Fruit fly (Drosophila melanogaster) whole organism, embryonic: Measurements from ENCODE around the gene CG9270.

ENCODE experiments used
- Atf-2 ChIP-seq: fragments of 200-800 bp; sonication (Bioruptor generic); optimal IDR thresholded peaks from 2 replicates; lab custom pipeline; 2016; ENCODE audit warnings: missing biosample characterization, missing genetic modification characterization
- CG10959 ChIP-seq: fragments of 200-800 bp; sonication (Bioruptor generic); IDR thresholded peaks from 2 replicates; pipeline ENCODE4 v1.3.6; 2022; ENCODE audit warnings: missing biosample characterization, missing genetic modification characterization
- CG11398 ChIP-seq: fragments of 200-800 bp; sonication (Bioruptor generic); optimal IDR thresholded peaks from 2 replicates; lab custom pipeline; 2016; ENCODE audit warnings: missing biosample characterization, missing genetic modification characterization
- CG11456 ChIP-seq: fragments of 200-800 bp; sonication (Bioruptor generic); IDR thresholded peaks from 3 replicates; pipeline ENCODE4 v1.3.6; 2022; ENCODE audit warnings: missing biosample characterization, missing genetic modification characterization
- CG11723 ChIP-seq: fragments of 200-800 bp; sonication (Bioruptor generic); optimal IDR thresholded peaks from 2 replicates; lab custom pipeline; 2017; ENCODE audit warnings: missing biosample characterization, mild to moderate bottlenecking, missing genetic modification characterization
- CG1602 ChIP-seq: fragments of 200-800 bp; sonication (Bioruptor generic); optimal IDR thresholded peaks from 3 replicates; lab custom pipeline; 2016; ENCODE audit warnings: missing biosample characterization, missing genetic modification characterization
- CG17186 ChIP-seq: fragments of 200-800 bp; sonication (Bioruptor generic); optimal IDR thresholded peaks from 3 replicates; lab custom pipeline; 2017; ENCODE audit warnings: missing biosample characterization, missing genetic modification reagents, missing genetic modification characterization
- CG17328 ChIP-seq: fragments of 200-800 bp; sonication (Bioruptor generic); IDR thresholded peaks from 2 replicates; pipeline ENCODE4 v1.3.6; 2022; ENCODE audit warnings: missing biosample characterization, missing genetic modification characterization
- CG17359 ChIP-seq: fragments of 200-800 bp; sonication (Bioruptor generic); optimal IDR thresholded peaks from 3 replicates; lab custom pipeline; 2018; ENCODE audit warnings: missing biosample characterization, mild to moderate bottlenecking, missing genetic modification characterization, moderate library complexity
- CG17385 ChIP-seq: fragments of 200-800 bp; sonication (Bioruptor generic); optimal IDR thresholded peaks from 3 replicates; lab custom pipeline; 2018; ENCODE audit warnings: missing biosample characterization, mild to moderate bottlenecking, missing genetic modification characterization
- CG1792 ChIP-seq: fragments of 200-800 bp; sonication (Bioruptor generic); optimal IDR thresholded peaks from 2 replicates; lab custom pipeline; 2016; ENCODE audit warnings: missing biosample characterization, missing genetic modification characterization
- CG18262 ChIP-seq: fragments of 200-800 bp; optimal IDR thresholded peaks from 3 replicates; lab custom pipeline; 2019; ENCODE audit warnings: missing biosample characterization, mild to moderate bottlenecking, missing genetic modification characterization, moderate library complexity
- CG3065 ChIP-seq: fragments of 200-800 bp; sonication (Bioruptor generic); optimal IDR thresholded peaks from 2 replicates; lab custom pipeline; 2016; ENCODE audit warnings: missing biosample characterization, missing genetic modification characterization
- CG31365 ChIP-seq: fragments of 200-800 bp; sonication (Bioruptor generic); optimal IDR thresholded peaks from 2 replicates; lab custom pipeline; 2018; ENCODE audit warnings: missing biosample characterization, mild to moderate bottlenecking, missing genetic modification characterization
- CG5245 ChIP-seq: fragments of 200-800 bp; sonication (Bioruptor generic); optimal IDR thresholded peaks from 3 replicates; lab custom pipeline; 2016; ENCODE audit warnings: missing biosample characterization, missing genetic modification characterization
- CG8281 ChIP-seq: fragments of 200-800 bp; sonication (Bioruptor generic); optimal IDR thresholded peaks from 2 replicates; lab custom pipeline; 2018; ENCODE audit warnings: missing biosample characterization, mild to moderate bottlenecking, missing genetic modification characterization, moderate library complexity
- CG8290 ChIP-seq, 3 experiments: fragments of 200-800 bp; sonication (Bioruptor generic); optimal IDR thresholded peaks; 2 replicates each; lab custom pipeline; 2016 to 2019; ENCODE audit warnings: missing biosample characterization in 3 of 3, missing genetic modification characterization in 3 of 3, mild to moderate bottlenecking in 2 of 3, moderate library complexity in 1 of 3
- CG8359 ChIP-seq: fragments of 200-800 bp; sonication (Bioruptor generic); optimal IDR thresholded peaks from 2 replicates; lab custom pipeline; 2017; ENCODE audit warnings: missing biosample characterization, mild to moderate bottlenecking, missing genetic modification characterization, borderline replicate concordance
- CHES-1-like ChIP-seq: fragments of 200-800 bp; sonication (Bioruptor generic); optimal IDR thresholded peaks from 2 replicates; lab custom pipeline; 2016; ENCODE audit warnings: missing biosample characterization, missing genetic modification characterization
- Dbx ChIP-seq: fragments of 200-800 bp; sonication (Bioruptor generic); IDR thresholded peaks from 3 replicates; pipeline ENCODE4 v1.3.6; 2022; ENCODE audit warnings: missing biosample characterization, missing genetic modification characterization
- Dref ChIP-seq: fragments of 200-800 bp; sonication (Bioruptor generic); IDR thresholded peaks from 2 replicates; pipeline ENCODE4 v1.3.6; 2022; ENCODE audit warnings: missing biosample characterization, missing genetic modification characterization
- E2f1 ChIP-seq: fragments of 200-800 bp; sonication (Bioruptor generic); IDR thresholded peaks from 2 replicates; pipeline ENCODE4 v1.3.6; 2022; ENCODE audit warnings: missing biosample characterization, missing genetic modification characterization
- ERR ChIP-seq: fragments of 200-800 bp; sonication (Bioruptor generic); optimal IDR thresholded peaks from 2 replicates; lab custom pipeline; 2016; ENCODE audit warnings: missing biosample characterization, missing genetic modification characterization
- Fer1 ChIP-seq: fragments of 200-800 bp; sonication (Bioruptor generic); optimal IDR thresholded peaks from 2 replicates; lab custom pipeline; 2017; ENCODE audit warnings: missing biosample characterization, mild to moderate bottlenecking, missing genetic modification characterization
- Gug ChIP-seq: fragments of 200-800 bp; sonication (Bioruptor generic); IDR thresholded peaks from 4 replicates; pipeline ENCODE4 v1.3.6; 2022; ENCODE audit warnings: missing biosample characterization, missing genetic modification characterization
- HmgZ ChIP-seq: fragments of 200-800 bp; sonication (Bioruptor generic); optimal IDR thresholded peaks from 2 replicates; lab custom pipeline; 2018; ENCODE audit warnings: missing biosample characterization, mild to moderate bottlenecking, missing genetic modification characterization
- Hr78 ChIP-seq, 2 experiments: fragments of 200-800 bp in 1 of 2; fragments of >200 bp in 1 of 2; sonication (Bioruptor generic) in 1 of 2; optimal IDR thresholded peaks; 2 replicates each; lab custom pipeline; 2017 to 2019; ENCODE audit warnings: missing biosample characterization in 2 of 2, missing genetic modification characterization in 2 of 2, mild to moderate bottlenecking in 1 of 2, moderate library complexity in 1 of 2
- Hsf ChIP-seq: fragments of 200-800 bp; sonication (Bioruptor generic); optimal IDR thresholded peaks from 3 replicates; lab custom pipeline; 2016; ENCODE audit warnings: missing biosample characterization, missing genetic modification characterization
- Myb ChIP-seq: fragments of 200-800 bp; sonication (Bioruptor generic); optimal IDR thresholded peaks from 2 replicates; lab custom pipeline; 2016; ENCODE audit warnings: missing biosample characterization, missing genetic modification characterization
- Nf-YC ChIP-seq: fragments of 200-800 bp; optimal IDR thresholded peaks from 3 replicates; lab custom pipeline; 2019; ENCODE audit warnings: missing biosample characterization, mild to moderate bottlenecking, missing genetic modification characterization, moderate library complexity
- Opbp ChIP-seq: fragments of 200-800 bp; sonication (Bioruptor generic); IDR thresholded peaks from 3 replicates; pipeline ENCODE4 v1.3.6; 2022; ENCODE audit warnings: missing biosample characterization, missing genetic modification characterization; ENCODE audit not compliant: partially characterized antibody
- Side ChIP-seq: fragments of 200-800 bp; sonication (Bioruptor generic); optimal IDR thresholded peaks from 2 replicates; lab custom pipeline; 2016; ENCODE audit warnings: missing biosample characterization, missing genetic modification characterization
- Taf1 ChIP-seq: fragments of 200-800 bp; sonication (Bioruptor generic); IDR thresholded peaks from 2 replicates; pipeline ENCODE4 v1.3.6; 2022; ENCODE audit warnings: missing biosample characterization, missing genetic modification characterization
- ab ChIP-seq: fragments of 200-800 bp; sonication (Bioruptor generic); optimal IDR thresholded peaks from 2 replicates; lab custom pipeline; 2016; ENCODE audit warnings: missing biosample characterization, missing genetic modification characterization
- ac ChIP-seq: fragments of 200-800 bp; sonication (Bioruptor generic); optimal IDR thresholded peaks from 3 replicates; lab custom pipeline; 2017; ENCODE audit warnings: missing biosample characterization, mild to moderate bottlenecking, missing genetic modification characterization
- az2 ChIP-seq: fragments of 200-800 bp; sonication (Bioruptor generic); optimal IDR thresholded peaks from 3 replicates; lab custom pipeline; 2016; ENCODE audit warnings: missing biosample characterization, missing genetic modification characterization
- bcd ChIP-seq: fragments of 200-800 bp; sonication (Bioruptor generic); optimal IDR thresholded peaks from 2 replicates; lab custom pipeline; 2017; ENCODE audit warnings: missing biosample characterization, mild to moderate bottlenecking, missing genetic modification characterization
- btn ChIP-seq: fragments of 200-800 bp; sonication (Bioruptor generic); optimal IDR thresholded peaks from 2 replicates; lab custom pipeline; 2016; ENCODE audit warnings: missing biosample characterization, missing genetic modification characterization
- disco-r ChIP-seq: fragments of 200-800 bp; sonication (Bioruptor generic); optimal IDR thresholded peaks from 2 replicates; lab custom pipeline; 2016; ENCODE audit warnings: missing biosample characterization, missing genetic modification characterization
- emc ChIP-seq: fragments of 200-800 bp; sonication (Bioruptor generic); optimal IDR thresholded peaks from 2 replicates; lab custom pipeline; 2016; ENCODE audit warnings: missing biosample characterization, missing genetic modification characterization
- eyg ChIP-seq: fragments of 200-800 bp; sonication (Bioruptor generic); optimal IDR thresholded peaks from 3 replicates; lab custom pipeline; 2016; ENCODE audit warnings: missing biosample characterization, missing genetic modification characterization
- h ChIP-seq: fragments of >200 bp; optimal IDR thresholded peaks from 2 replicates; lab custom pipeline; 2017
- maf-S ChIP-seq: fragments of 200-800 bp; sonication (Bioruptor generic); optimal IDR thresholded peaks from 2 replicates; lab custom pipeline; 2016; ENCODE audit warnings: missing biosample characterization, missing genetic modification characterization
- nerfin-1 ChIP-seq: fragments of 200-800 bp; sonication (Bioruptor generic); optimal IDR thresholded peaks from 3 replicates; lab custom pipeline; 2019; ENCODE audit warnings: missing biosample characterization, mild to moderate bottlenecking, missing genetic modification characterization, moderate library complexity
- rib ChIP-seq: fragments of 200-800 bp; sonication (Bioruptor generic); IDR thresholded peaks from 2 replicates; pipeline ENCODE4 v1.3.6; 2022; ENCODE audit warnings: missing biosample characterization, missing genetic modification characterization
- salm ChIP-seq: fragments of 200-800 bp; sonication (Bioruptor generic); optimal IDR thresholded peaks from 2 replicates; lab custom pipeline; 2018; ENCODE audit warnings: missing biosample characterization, mild to moderate bottlenecking, missing genetic modification characterization
- slou ChIP-seq: fragments of 200-800 bp; sonication (Bioruptor generic); optimal IDR thresholded peaks from 3 replicates; lab custom pipeline; 2016; ENCODE audit warnings: missing biosample characterization, missing genetic modification characterization
- sob ChIP-seq: fragments of 200-800 bp; sonication (Bioruptor generic); IDR thresholded peaks from 2 replicates; pipeline ENCODE4 v1.3.6; 2022; ENCODE audit warnings: missing biosample characterization, missing genetic modification characterization
- toy ChIP-seq: fragments of 200-800 bp; sonication (Bioruptor generic); IDR thresholded peaks from 2 replicates; pipeline ENCODE4 v1.3.6; 2022; ENCODE audit warnings: missing biosample characterization, missing genetic modification characterization
- vnd ChIP-seq: fragments of 200-800 bp; sonication (Bioruptor generic); IDR thresholded peaks from 3 replicates; pipeline ENCODE4 v1.3.6; 2022; ENCODE audit warnings: missing biosample characterization, missing genetic modification characterization; ENCODE audit not compliant: partially characterized antibody
- wdn ChIP-seq: fragments of 200-800 bp; sonication (Bioruptor generic); IDR thresholded peaks from 2 replicates; pipeline ENCODE4 v1.3.6; 2022; ENCODE audit warnings: missing biosample characterization, missing genetic modification characterization

Gene CG9270

dm6 chr2L:20918056-20918674 is 15.7 kb downstream of the CG9270 start (continued):
- TF ChIP-seq HmgZ (tag; lab: Kevin White, UChicago) = peak; percentile 76
- TF ChIP-seq disco-r = peak; percentile 70
- TF ChIP-seq ac (GFP tag; lab: Kevin White, UChicago) = peak; percentile 32
- no peak for TF ChIP-seq Opbp
- TF ChIP-seq Gug (GFP tag; lab: Robert Waterston, UW) = no peak
- TF ChIP-seq eyg (GFP tag; lab: Kevin White, UChicago) = peak; percentile 54
- TF ChIP-seq Dbx = no peak
- TF ChIP-seq rib = peak; percentile 60
- TF ChIP-seq ab (GFP tag; lab: Kevin White, UChicago) = no peak
- no peak for TF ChIP-seq CG8359
- TF ChIP-seq CG17359 (tag; lab: Kevin White, UChicago) = peak; percentile 2
- TF ChIP-seq toy (GFP tag; lab: Robert Waterston, UW) = no peak
- TF ChIP-seq h = no peak
- TF ChIP-seq CHES-1-like (GFP tag; lab: Kevin White, UChicago) = peak; percentile 68
- TF ChIP-seq CG17186 (GFP tag; lab: Kevin White, UChicago) = no peak
- no peak for TF ChIP-seq CG31365 (tag; lab: Kevin White, UChicago)
- TF ChIP-seq CG11398 (GFP tag; lab: Kevin White, UChicago) = peak; percentile 42
- peak; percentile 44 for TF ChIP-seq CG10959
- peak; percentile 30 for TF ChIP-seq CG8290 (GFP tag; optimal IDR thresholded peaks at IDR 0.05; lab: Kevin White, UChicago)
- TF ChIP-seq CG8290 (tag; optimal IDR thresholded peaks at IDR 0.05; lab: Kevin White, UChicago) = peak; percentile 15 to 51
- TF ChIP-seq Atf-2 (GFP tag; lab: Kevin White, UChicago) = peak; percentile 31
- TF ChIP-seq CG18262 = no peak
- no peak for TF ChIP-seq Taf1 (GFP tag; lab: Robert Waterston, UW)
- peak; percentile 34 for TF ChIP-seq CG1602 (GFP tag; lab: Kevin White, UChicago)
- peak; percentile 63 for TF ChIP-seq Myb (GFP tag; lab: Kevin White, UChicago)
- TF ChIP-seq btn = peak; percentile 59
- peak; percentile 79 for TF ChIP-seq nerfin-1
- TF ChIP-seq slou = no peak
- TF ChIP-seq CG3065 (GFP tag; lab: Kevin White, UChicago) = no peak
- no peak for TF ChIP-seq Fer1
- TF ChIP-seq CG5245 (GFP tag; lab: Kevin White, UChicago) = peak; percentile 66
- TF ChIP-seq bcd (GFP tag; lab: Kevin White, UChicago) = no peak
- TF ChIP-seq Dref (GFP tag; lab: Robert Waterston, UW) = no peak
- peak; percentile 83 for TF ChIP-seq CG17328 (GFP tag; lab: Robert Waterston, UW)
- peak; percentile 60 for TF ChIP-seq Hsf (GFP tag; lab: Kevin White, UChicago)
- peak; percentile 81 for TF ChIP-seq salm (tag; lab: Kevin White, UChicago)
- peak; percentile 79 for TF ChIP-seq ERR (GFP tag; lab: Kevin White, UChicago)
- no peak for TF ChIP-seq emc (GFP tag; lab: Kevin White, UChicago)
- peak; percentile 65 for TF ChIP-seq wdn
- peak; percentile 55 for TF ChIP-seq sob (GFP tag; lab: Robert Waterston, UW)
- TF ChIP-seq CG11456 (GFP tag; lab: Robert Waterston, UW) = peak; percentile 82
- no peak for TF ChIP-seq CG17385
- peak; percentile 69 for TF ChIP-seq az2 (GFP tag; lab: Kevin White, UChicago)
- peak; percentile 56 for TF ChIP-seq CG1792
- TF ChIP-seq E2f1 (GFP tag; lab: Robert Waterston, UW) = peak; percentile 46
- no peak for TF ChIP-seq Hr78 (GFP tag; optimal IDR thresholded peaks at IDR 0.05; lab: Kevin White, UChicago)
- TF ChIP-seq Nf-YC = no peak
- peak; percentile 39 for TF ChIP-seq maf-S
- TF ChIP-seq CG8281 (tag; lab: Kevin White, UChicago) = no peak
- no peak for TF ChIP-seq vnd (GFP tag; lab: Robert Waterston, UW)
- TF ChIP-seq Side (GFP tag; lab: Kevin White, UChicago) = peak; percentile 83
- TF ChIP-seq CG11723 (GFP tag; lab: Kevin White, UChicago) = peak; percentile 73
